Fruit fly (Drosophila melanogaster) whole organism: Measurements from ENCODE around the gene CG13102.

ENCODE experiments used
- CG8478 ChIP-seq: fragments of >200 bp; optimal IDR thresholded peaks from 2 replicates; lab custom pipeline; 2018; ENCODE audit warnings: inconsistent platforms
- Dll ChIP-seq: fragments of >200 bp; optimal IDR thresholded peaks from 2 replicates; lab custom pipeline; 2017
- EcR ChIP-seq, 2 experiments: fragments of >200 bp; optimal IDR thresholded peaks; 2 replicates each; lab custom pipeline; 2017; ENCODE audit warnings: missing biosample characterization in 2 of 2, missing genetic modification characterization in 2 of 2, missing genetic modification reagents in 2 of 2
- pan ChIP-seq: fragments of >200 bp; optimal IDR thresholded peaks from 2 replicates; lab custom pipeline; 2017
- psq ChIP-seq: fragments of >200 bp; optimal IDR thresholded peaks from 2 replicates; lab custom pipeline; 2017
- usp ChIP-seq: fragments of >200 bp; optimal IDR thresholded peaks from 2 replicates; lab custom pipeline; 2017; ENCODE audit warnings: missing biosample characterization, missing genetic modification characterization, mixed read lengths

The CG13102 gene

dm6 chr2L:8987251-8987937, 24.6 kb upstream of the CG13102 start:
- TF ChIP-seq pan (no peak), CG8478 (no peak), EcR (GFP tag; optimal IDR thresholded peaks at IDR 0.05; lab: Kevin White, UChicago) (no peak), usp (GFP tag; lab: Kevin White, UChicago) (no peak)

dm6 chr2L:8989037-8989591, 22.9 kb upstream of the CG13102 start, which contains the start of gene rost:
TSS of gene rost (minus strand) at chr2L:8989539.
- TF ChIP-seq usp (GFP tag; lab: Kevin White, UChicago) (no peak), psq (lab: Kevin White, UChicago) (no peak), EcR (GFP tag; optimal IDR thresholded peaks at IDR 0.05; lab: Kevin White, UChicago) (no peak), Dll (lab: Kevin White, UChicago) (no peak), CG8478 (no peak), pan (no peak)

dm6 chr2L:8991583-8991982, 20.4 kb upstream of the CG13102 start, which contains the start of gene CG9555:
TSS of gene CG9555 (plus strand) at chr2L:8991735.
- TF ChIP-seq Dll (lab: Kevin White, UChicago) = no peak

- TF ChIP-seq psq (lab: Kevin White, UChicago) (no peak), pan (no peak), CG8478 (no peak), usp (GFP tag; lab: Kevin White, UChicago) (no peak), Dll (lab: Kevin White, UChicago) (no peak), EcR (GFP tag; optimal IDR thresholded peaks at IDR 0.05; lab: Kevin White, UChicago) (no peak)
Measured at dm6 chr2L:8993650-8994441, 18.1 kb upstream of the CG13102 start, which contains the start of gene CG17906. TSS of gene CG17906 (plus strand) at chr2L:8994391.

dm6 chr2L:8997285-8997684, 14.7 kb upstream of the CG13102 start, which contains the start of the genes alien and CG18661:
TSS of gene alien (minus strand) at chr2L:8997379.
TSS of gene CG18661 (plus strand) at chr2L:8997605.
- TF ChIP-seq CG8478 (no peak), Dll (lab: Kevin White, UChicago) (no peak), usp (GFP tag; lab: Kevin White, UChicago) (no peak), EcR (GFP tag; optimal IDR thresholded peaks at IDR 0.05; lab: Kevin White, UChicago) (no peak), pan (no peak), psq (lab: Kevin White, UChicago) (no peak)

- TF ChIP-seq usp (GFP tag; lab: Kevin White, UChicago) (no peak), psq (lab: Kevin White, UChicago) (no peak)
Measured at dm6 chr2L:8998237-8998636, 13.8 kb upstream of the CG13102 start, which contains the start of gene Try29F. TSS of gene Try29F (plus strand) at chr2L:8998537.

- no peak for TF ChIP-seq CG8478
- TF ChIP-seq psq (lab: Kevin White, UChicago) = no peak
- TF ChIP-seq pan = no peak
- TF ChIP-seq EcR (GFP tag; optimal IDR thresholded peaks at IDR 0.05; lab: Kevin White, UChicago) = no peak
Measured at dm6 chr2L:9010267-9010666, 1.7 kb upstream of the CG13102 start, which contains the start of gene CG9568. TSS of gene CG9568 (plus strand) at chr2L:9010583.

- no peak for TF ChIP-seq Dll (lab: Kevin White, UChicago)
- no peak for TF ChIP-seq CG8478
- no peak for TF ChIP-seq usp (GFP tag; lab: Kevin White, UChicago)
- TF ChIP-seq pan = no peak
- TF ChIP-seq psq (lab: Kevin White, UChicago) = no peak
- TF ChIP-seq EcR (GFP tag; optimal IDR thresholded peaks at IDR 0.05; lab: Kevin White, UChicago) = no peak
Measured at dm6 chr2L:9013968-9014367, 2.0 kb downstream of the CG13102 start, which contains the start of gene Rcd-1r. TSS of gene Rcd-1r (minus strand) at chr2L:9014068.

- TF ChIP-seq CG8478 (no peak), psq (lab: Kevin White, UChicago) (no peak)
Measured at dm6 chr2L:9019438-9019837, 7.5 kb downstream of the CG13102 start.

dm6 chr2L:9026157-9026556, 14.2 kb downstream of the CG13102 start:
- TF ChIP-seq usp (GFP tag; lab: Kevin White, UChicago) = no peak
- TF ChIP-seq EcR (GFP tag; optimal IDR thresholded peaks at IDR 0.05; lab: Kevin White, UChicago) = no peak
- no peak for TF ChIP-seq Dll (lab: Kevin White, UChicago)
- TF ChIP-seq CG8478 = no peak
- no peak for TF ChIP-seq psq (lab: Kevin White, UChicago)
- TF ChIP-seq pan = no peak

dm6 chr2L:9031736-9032135, 19.7 kb downstream of the CG13102 start, which contains the start of gene CG9582:
TSS of gene CG9582 (minus strand) at chr2L:9031836.
- TF ChIP-seq pan (no peak), EcR (GFP tag; optimal IDR thresholded peaks at IDR 0.05; lab: Kevin White, UChicago) (no peak), CG8478 (no peak), Dll (lab: Kevin White, UChicago) (no peak), psq (lab: Kevin White, UChicago) (no peak), usp (GFP tag; lab: Kevin White, UChicago) (no peak)
